Fruit fly (Drosophila melanogaster) S2 (cell line): ENCODE results near the gene CG18418.

ENCODE experiments used
- CG8478 ChIP-seq: fragments of >200 bp; optimal IDR thresholded peaks from 2 replicates; lab custom pipeline; 2018
- CTCF ChIP-seq, 2 experiments: fragments of >200 bp; optimal IDR thresholded peaks; 2 replicates each; lab custom pipeline; 2018

The CG18418 gene

dm6 chr3L:4689970-4690369 lies at the start of gene CG18418:
TSS of gene CG18418 (minus strand) at chr3L:4690070.
- TF ChIP-seq CTCF (optimal IDR thresholded peaks at IDR 0.05; lab: Kevin White, UChicago) (no peak), CG8478 (lab: Kevin White, UChicago) (no peak)

DNA sequence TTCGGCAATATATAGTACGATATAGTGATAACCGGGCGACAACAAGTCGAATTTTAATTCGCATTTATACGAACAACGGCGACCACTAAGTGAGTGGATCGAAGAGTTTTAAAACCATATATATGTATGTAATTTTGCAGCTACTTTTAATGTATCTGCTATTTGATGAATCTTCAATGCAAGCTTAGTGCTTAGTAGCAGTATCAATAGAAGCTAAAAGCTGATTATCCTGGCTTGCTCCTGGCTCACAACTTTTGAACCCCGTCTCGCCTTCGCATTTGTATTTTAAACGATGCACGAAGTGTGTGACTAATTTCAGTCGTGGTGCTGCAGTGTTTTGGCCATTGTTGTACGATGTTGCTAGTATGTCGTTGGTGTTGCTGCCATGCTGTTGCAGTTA lies 46.8 kb upstream of the CG18418 start:
- no peak for TF ChIP-seq CG8478 (lab: Kevin White, UChicago)
- TF ChIP-seq CTCF (optimal IDR thresholded peaks at IDR 0.05; lab: Kevin White, UChicago), result no peak

DNA sequence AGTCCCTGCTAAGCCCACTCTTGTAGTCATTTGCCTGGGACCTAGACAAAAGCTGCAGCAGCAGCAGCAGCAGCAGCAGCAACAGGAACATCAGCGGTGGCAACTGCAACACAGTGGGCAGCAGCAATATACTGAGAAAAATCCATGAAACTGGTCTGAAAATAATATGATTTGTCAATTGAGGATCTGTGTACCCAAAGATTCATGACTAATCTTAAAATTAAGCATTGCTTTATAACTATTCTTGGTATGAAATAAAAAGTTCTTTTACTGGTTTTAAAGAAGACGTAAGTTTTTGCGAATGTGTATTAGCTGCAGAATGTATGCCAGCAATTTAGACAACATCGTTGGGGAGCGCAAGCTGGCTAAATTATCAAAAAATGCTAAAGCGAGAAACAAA lies 41.8 kb upstream of the CG18418 start:
- TF ChIP-seq CTCF (optimal IDR thresholded peaks at IDR 0.05; lab: Kevin White, UChicago), result no peak
- TF ChIP-seq CG8478 (lab: Kevin White, UChicago), result no peak

DNA sequence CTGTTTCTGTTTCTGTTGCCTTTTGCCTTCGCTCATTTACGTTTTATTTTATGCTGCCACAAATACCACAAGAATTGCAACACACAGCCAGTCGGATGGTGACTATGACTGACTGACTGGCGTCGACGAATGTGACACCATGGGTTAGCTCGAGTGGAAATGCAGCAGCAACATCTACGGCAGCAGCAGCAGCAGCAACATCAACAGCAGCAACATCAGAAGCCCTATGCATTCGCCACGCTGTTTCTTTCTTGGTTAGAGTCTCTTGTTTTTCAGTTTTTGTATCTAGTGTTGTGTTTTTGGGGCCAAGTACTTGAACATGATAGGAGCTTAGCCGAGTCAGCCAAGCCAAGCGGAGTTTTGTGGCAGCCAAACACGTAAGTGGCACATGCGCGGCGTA lies 39.9 kb upstream of the CG18418 start:
- no peak for TF ChIP-seq CG8478 (lab: Kevin White, UChicago)
- no peak for TF ChIP-seq CTCF (optimal IDR thresholded peaks at IDR 0.05; lab: Kevin White, UChicago)

DNA sequence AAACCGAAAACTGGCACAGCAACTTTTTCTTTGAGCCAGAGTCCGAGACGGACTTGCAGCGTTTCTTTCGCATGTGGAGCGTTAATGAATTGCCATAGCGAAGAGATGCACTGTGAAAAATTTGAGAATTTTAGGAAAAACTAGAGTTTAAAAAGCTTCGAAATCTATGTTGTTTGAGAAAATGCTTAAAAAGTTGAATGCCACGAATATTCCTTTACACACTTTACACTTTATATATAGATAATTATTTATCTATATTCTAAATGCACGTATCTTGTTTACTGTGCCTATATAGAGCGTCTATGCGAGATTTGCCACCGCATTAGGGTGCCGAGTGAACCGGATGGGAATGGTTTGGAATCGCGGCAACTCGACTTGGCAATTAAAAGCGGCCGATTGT lies 32.0 kb upstream of the CG18418 start:
- TF ChIP-seq CG8478 (lab: Kevin White, UChicago), result no peak
- TF ChIP-seq CTCF (optimal IDR thresholded peaks at IDR 0.05; lab: Kevin White, UChicago), result no peak

- TF ChIP-seq CG8478 (lab: Kevin White, UChicago) (no peak), CTCF (optimal IDR thresholded peaks at IDR 0.05; lab: Kevin White, UChicago) (no peak)
Observed at dm6 chr3L:4720510-4721157, 30.8 kb upstream of the CG18418 start.

DNA sequence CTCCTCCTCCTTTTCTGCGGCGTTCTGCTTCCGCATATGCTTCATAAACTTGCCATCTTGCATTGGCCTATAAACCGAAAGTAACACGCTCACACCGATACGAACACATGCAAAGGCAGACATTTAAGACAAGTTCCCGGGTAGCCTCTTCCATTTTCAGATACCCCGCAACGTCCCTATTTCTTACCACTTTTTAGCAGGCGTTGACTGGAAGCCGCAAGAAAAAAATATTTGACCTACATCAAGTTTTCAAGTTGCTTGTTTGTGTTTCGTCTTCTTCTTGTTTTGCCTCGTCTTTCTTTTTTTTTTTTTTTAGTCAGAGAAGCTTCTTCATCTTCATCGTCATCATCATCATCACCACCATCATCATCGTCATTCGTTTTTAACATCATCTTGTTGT lies 29.9 kb upstream of the CG18418 start:
- TF ChIP-seq CG8478 (lab: Kevin White, UChicago) (no peak), CTCF (optimal IDR thresholded peaks at IDR 0.05; lab: Kevin White, UChicago) (no peak)

- no peak for TF ChIP-seq CTCF (optimal IDR thresholded peaks at IDR 0.05; lab: Kevin White, UChicago)
- no peak for TF ChIP-seq CG8478 (lab: Kevin White, UChicago)
Observed at dm6 chr3L:4709790-4710189, 19.9 kb upstream of the CG18418 start, which contains the start of gene CG13712. TSS of gene CG13712 (minus strand) at chr3L:4709890.

DNA sequence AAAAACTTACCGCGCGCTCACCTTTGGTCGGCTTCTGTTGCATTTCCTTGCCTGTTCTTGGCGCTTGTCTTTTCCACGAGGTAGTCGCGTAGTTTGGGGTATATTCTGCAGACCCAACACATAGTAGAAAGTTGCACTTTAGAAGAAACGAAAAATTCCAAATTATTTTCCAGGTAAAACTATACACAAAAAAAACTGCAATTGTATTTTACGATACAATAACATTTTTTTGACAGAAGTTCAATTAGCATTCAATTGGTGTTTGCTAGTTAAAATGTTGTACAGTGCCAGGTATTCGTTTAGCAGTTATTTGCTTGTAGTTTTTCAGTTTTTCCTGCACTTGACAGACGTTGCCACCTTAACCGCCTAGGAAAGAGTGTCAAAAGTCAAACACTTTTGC lies 18.7 kb upstream of the CG18418 start:
- TF ChIP-seq CG8478 (lab: Kevin White, UChicago) (no peak), CTCF (optimal IDR thresholded peaks at IDR 0.05; lab: Kevin White, UChicago) (no peak)

DNA sequence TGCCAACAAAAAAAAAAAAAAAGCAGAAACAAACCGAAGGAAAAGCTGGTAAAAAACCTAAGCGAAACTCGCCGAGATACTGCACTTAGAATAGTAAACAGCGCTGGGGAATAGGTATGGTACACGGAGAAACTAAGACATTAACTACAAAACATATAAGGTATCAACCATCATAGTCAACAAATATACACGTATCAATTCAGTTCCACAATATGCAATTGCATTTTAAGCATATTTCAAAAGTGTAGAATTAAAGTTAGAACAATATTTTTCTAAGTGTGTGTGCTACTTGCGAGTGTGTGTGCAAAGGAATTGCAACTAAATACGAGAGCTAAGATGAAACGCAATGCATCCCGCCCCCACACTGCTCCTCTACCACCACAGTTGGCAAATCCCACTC lies 18.0 kb upstream of the CG18418 start:
- TF ChIP-seq CG8478 (lab: Kevin White, UChicago), result no peak
- no peak for TF ChIP-seq CTCF (optimal IDR thresholded peaks at IDR 0.05; lab: Kevin White, UChicago)

DNA sequence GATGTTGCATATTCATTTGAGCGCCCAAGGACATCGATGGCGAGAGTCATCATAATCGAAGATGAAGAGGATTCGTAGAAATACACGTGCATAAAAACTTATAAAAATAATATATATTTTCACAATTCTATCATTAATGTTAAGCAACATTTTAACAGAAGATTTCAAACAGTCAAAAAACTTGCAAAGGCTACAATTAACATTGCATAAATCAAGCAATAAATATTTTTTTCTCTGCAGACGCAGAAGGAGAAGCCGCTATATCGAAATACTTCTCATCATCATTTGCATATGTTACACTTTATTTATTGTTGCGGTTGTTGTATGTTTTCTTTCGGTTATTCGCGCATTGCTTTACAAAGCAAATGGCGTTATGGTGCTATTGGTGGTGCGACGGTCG lies 12.1 kb upstream of the CG18418 start:
- TF ChIP-seq CG8478 (lab: Kevin White, UChicago) (no peak), CTCF (optimal IDR thresholded peaks at IDR 0.05; lab: Kevin White, UChicago) (no peak)

- TF ChIP-seq CTCF (optimal IDR thresholded peaks at IDR 0.05; lab: Kevin White, UChicago) (no peak), CG8478 (lab: Kevin White, UChicago) (no peak)
Observed at dm6 chr3L:4700091-4700490, 10.2 kb upstream of the CG18418 start.

- no peak for TF ChIP-seq CTCF (optimal IDR thresholded peaks at IDR 0.05; lab: Kevin White, UChicago)
- no peak for TF ChIP-seq CG8478 (lab: Kevin White, UChicago)
Observed at dm6 chr3L:4698496-4698895, 8.6 kb upstream of the CG18418 start.

DNA sequence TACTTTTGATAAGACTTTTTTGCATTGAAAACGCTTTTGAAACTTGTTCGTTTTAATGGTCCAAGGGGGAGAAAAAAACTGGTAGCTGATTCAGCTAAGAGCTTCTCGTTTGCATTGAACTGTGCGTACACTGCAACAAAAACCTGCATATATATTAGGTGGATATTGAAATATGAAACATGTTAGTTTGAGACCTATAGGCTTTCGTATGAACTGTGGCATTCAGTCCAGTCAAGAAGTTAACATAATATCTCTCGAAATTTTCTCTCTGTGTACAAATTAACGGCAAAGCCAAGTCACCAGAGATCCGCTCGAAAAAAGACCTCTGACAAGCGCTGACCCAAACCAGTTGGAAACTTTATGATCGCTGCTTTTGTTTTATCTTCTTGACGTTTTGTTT lies 8.2 kb upstream of the CG18418 start:
- TF ChIP-seq CG8478 (lab: Kevin White, UChicago) (no peak), CTCF (optimal IDR thresholded peaks at IDR 0.05; lab: Kevin White, UChicago) (no peak)

dm6 chr3L:4697301-4697700 lies 7.4 kb upstream of the CG18418 start, which contains the start of gene CG13713:
TSS of gene CG13713 (plus strand) at chr3L:4697601.
- TF ChIP-seq CG8478 (lab: Kevin White, UChicago), result no peak
- no peak for TF ChIP-seq CTCF (optimal IDR thresholded peaks at IDR 0.05; lab: Kevin White, UChicago)

dm6 chr3L:4696380-4696779 lies 6.5 kb upstream of the CG18418 start:
- no peak for TF ChIP-seq CG8478 (lab: Kevin White, UChicago)
- TF ChIP-seq CTCF (optimal IDR thresholded peaks at IDR 0.05; lab: Kevin White, UChicago), result no peak
